Worm (Caenorhabditis elegans): Measurements from ENCODE around the gene C02E7.7.

DNA sequence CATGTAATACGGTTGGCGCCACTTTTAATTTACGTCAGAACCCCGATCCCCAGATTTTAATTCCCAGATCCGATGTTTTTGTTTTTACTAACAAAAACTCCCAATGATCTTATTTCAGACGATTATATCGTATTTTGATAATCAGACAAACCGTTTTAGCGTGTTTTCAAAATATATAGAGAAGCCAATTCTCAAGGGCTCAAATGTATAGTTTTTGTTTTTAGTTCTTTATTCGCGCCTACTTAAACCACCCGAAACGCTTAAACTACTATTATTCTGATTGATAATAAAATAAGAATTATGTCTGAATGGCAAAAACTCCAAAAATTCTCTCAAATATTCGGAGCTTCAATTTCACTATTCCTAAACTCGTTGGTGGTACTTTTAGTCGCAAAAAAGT lies 38.2 kb upstream of the C02E7.7 start, which contains the start of gene str-208:
- TF ChIP-seq ztf-23 (GFP tag; IDR thresholded peaks at IDR 0.05) (no peak), tab-1 (GFP tag; IDR thresholded peaks at IDR 0.05) (no peak)

Measured in whole organism, midembryonic.